Fruit fly (Drosophila melanogaster) whole organism, embryonic: ENCODE measurements around the gene Pde9.

Source experiments
- CG10267 ChIP-seq: fragments of 200-800 bp; sonication (Bioruptor generic); optimal IDR thresholded peaks from 2 replicates; lab custom pipeline; 2018; ENCODE audit warnings: missing biosample characterization, mild to moderate bottlenecking, missing genetic modification characterization, moderate library complexity
- CG10543 ChIP-seq: fragments of 200-800 bp; sonication (Bioruptor generic); optimal IDR thresholded peaks from 3 replicates; lab custom pipeline; 2017; ENCODE audit warnings: missing biosample characterization, mild to moderate bottlenecking, missing genetic modification characterization, moderate library complexity
- CG10959 ChIP-seq: fragments of 200-800 bp; sonication (Bioruptor generic); IDR thresholded peaks from 2 replicates; pipeline ENCODE4 v1.3.6; 2022; ENCODE audit warnings: missing biosample characterization, missing genetic modification characterization
- CG12659 ChIP-seq: fragments of 200-800 bp; sonication (Bioruptor generic); optimal IDR thresholded peaks from 3 replicates; lab custom pipeline; 2017; ENCODE audit warnings: mild to moderate bottlenecking, missing biosample characterization, missing genetic modification reagents, missing genetic modification characterization
- CG13287 ChIP-seq: fragments of 200-800 bp; sonication (Bioruptor generic); IDR thresholded peaks from 2 replicates; pipeline ENCODE4 v1.3.6; 2022; ENCODE audit warnings: missing biosample characterization, missing genetic modification characterization; ENCODE audit not compliant: partially characterized antibody
- CG14050 ChIP-seq: fragments of 200-800 bp; sonication (Bioruptor generic); IDR thresholded peaks from 3 replicates; pipeline ENCODE4 v1.3.6; 2022; ENCODE audit warnings: missing biosample characterization, missing genetic modification characterization
- CG14710 ChIP-seq: fragments of 200-800 bp; sonication (Bioruptor generic); optimal IDR thresholded peaks from 3 replicates; lab custom pipeline; 2019; ENCODE audit warnings: missing biosample characterization, mild to moderate bottlenecking, missing genetic modification characterization, moderate library complexity
- CG15269 ChIP-seq: fragments of 200-800 bp; sonication (Bioruptor generic); optimal IDR thresholded peaks from 2 replicates; lab custom pipeline; 2018; ENCODE audit warnings: missing biosample characterization, mild to moderate bottlenecking, missing genetic modification characterization, moderate library complexity
- CG17361 ChIP-seq: fragments of 200-800 bp; sonication (Bioruptor generic); IDR thresholded peaks from 3 replicates; pipeline ENCODE4 v1.3.6; 2022; ENCODE audit warnings: missing biosample characterization, missing genetic modification characterization
- CG17612 ChIP-seq: fragments of 200-800 bp; sonication (Bioruptor generic); IDR thresholded peaks from 2 replicates; pipeline ENCODE4 v1.3.6; 2022; ENCODE audit warnings: missing biosample characterization, missing genetic modification characterization
- CG2199 ChIP-seq: fragments of 200-800 bp; sonication (Bioruptor generic); IDR thresholded peaks from 3 replicates; pipeline ENCODE4 v1.3.6; 2022; ENCODE audit warnings: missing biosample characterization, missing genetic modification characterization
- CG33213 ChIP-seq: fragments of 200-800 bp; sonication (Bioruptor generic); optimal IDR thresholded peaks from 3 replicates; lab custom pipeline; 2016; ENCODE audit warnings: missing biosample characterization, missing genetic modification characterization
- CG33557 ChIP-seq: fragments of 200-800 bp; sonication (Bioruptor generic); optimal IDR thresholded peaks from 2 replicates; lab custom pipeline; 2019; ENCODE audit warnings: missing biosample characterization, mild to moderate bottlenecking, missing genetic modification characterization, moderate library complexity
- CG4730 ChIP-seq: fragments of 200-800 bp; sonication (Bioruptor generic); IDR thresholded peaks from 2 replicates; pipeline ENCODE4 v1.3.6; 2022; ENCODE audit warnings: missing biosample characterization, missing genetic modification characterization
- CG6791 ChIP-seq: fragments of 200-800 bp; sonication (Bioruptor generic); IDR thresholded peaks from 3 replicates; pipeline ENCODE4 v1.3.6; 2022; ENCODE audit warnings: missing biosample characterization, missing genetic modification characterization; ENCODE audit not compliant: partially characterized antibody
- CG7357 ChIP-seq: fragments of 200-800 bp; sonication (Bioruptor generic); IDR thresholded peaks from 3 replicates; pipeline ENCODE4 v1.3.6; 2022; ENCODE audit warnings: missing biosample characterization, missing genetic modification characterization
- CG7745 ChIP-seq: fragments of 200-800 bp; sonication (Bioruptor generic); optimal IDR thresholded peaks from 2 replicates; lab custom pipeline; 2018; ENCODE audit warnings: missing biosample characterization, mild to moderate bottlenecking, missing genetic modification characterization, moderate library complexity
- CG7963 ChIP-seq: fragments of 200-800 bp; sonication (Bioruptor generic); IDR thresholded peaks from 3 replicates; pipeline ENCODE4 v1.3.6; 2022; ENCODE audit warnings: missing biosample characterization, missing genetic modification characterization; ENCODE audit not compliant: partially characterized antibody
- D19B ChIP-seq: fragments of 200-800 bp; sonication (Bioruptor generic); optimal IDR thresholded peaks from 2 replicates; lab custom pipeline; 2017; ENCODE audit warnings: missing biosample characterization, mild to moderate bottlenecking, missing genetic modification characterization
- Dip3 ChIP-seq: fragments of 200-800 bp; sonication (Bioruptor generic); optimal IDR thresholded peaks from 3 replicates; lab custom pipeline; 2016; ENCODE audit warnings: missing biosample characterization, missing genetic modification characterization
- Doc3 ChIP-seq: fragments of 200-800 bp; sonication (Bioruptor generic); IDR thresholded peaks from 3 replicates; pipeline ENCODE4 v1.3.6; 2022; ENCODE audit warnings: missing biosample characterization, missing genetic modification characterization; ENCODE audit not compliant: partially characterized antibody
- Med ChIP-seq: fragments of 200-800 bp; sonication (Bioruptor generic); peaks from one replicate; lab custom pipeline; 2016; ENCODE audit warnings: missing biosample characterization, missing genetic modification characterization, mild to moderate bottlenecking, inconsistent platforms, moderate library complexity
- Meics ChIP-seq: fragments of 200-800 bp; sonication (Bioruptor generic); optimal IDR thresholded peaks from 2 replicates; lab custom pipeline; 2017; ENCODE audit warnings: missing biosample characterization, mild to moderate bottlenecking, missing genetic modification characterization
- Sry-δ ChIP-seq: fragments of 200-800 bp; sonication (Bioruptor generic); optimal IDR thresholded peaks from 2 replicates; lab custom pipeline; 2016; ENCODE audit warnings: missing biosample characterization, missing genetic modification characterization
- ac ChIP-seq: fragments of 200-800 bp; sonication (Bioruptor generic); optimal IDR thresholded peaks from 3 replicates; lab custom pipeline; 2017; ENCODE audit warnings: missing biosample characterization, mild to moderate bottlenecking, missing genetic modification characterization
- aop ChIP-seq: fragments of 200-800 bp; sonication (Bioruptor generic); IDR thresholded peaks from 2 replicates; pipeline ENCODE4 v1.3.6; 2022; ENCODE audit warnings: missing biosample characterization, missing genetic modification characterization
- bcd ChIP-seq: fragments of 200-800 bp; sonication (Bioruptor generic); optimal IDR thresholded peaks from 2 replicates; lab custom pipeline; 2017; ENCODE audit warnings: missing biosample characterization, mild to moderate bottlenecking, missing genetic modification characterization
- cato ChIP-seq: fragments of 200-800 bp; sonication (Bioruptor generic); optimal IDR thresholded peaks from 2 replicates; lab custom pipeline; 2016; ENCODE audit warnings: missing biosample characterization, missing genetic modification characterization, borderline replicate concordance
- corto ChIP-seq: fragments of 200-800 bp; sonication (Bioruptor generic); optimal IDR thresholded peaks from 2 replicates; lab custom pipeline; 2016; ENCODE audit warnings: missing biosample characterization, mild to moderate bottlenecking, missing genetic modification characterization, moderate library complexity
- crp ChIP-seq, 2 experiments: fragments of 200-800 bp; sonication (Bioruptor generic); optimal IDR thresholded peaks; 2 replicates in 1 of 2; 3 replicates in 1 of 2; lab custom pipeline; 2017; ENCODE audit warnings: missing biosample characterization in 2 of 2, missing genetic modification characterization in 2 of 2, mild to moderate bottlenecking in 1 of 2, moderate library complexity in 1 of 2
- cwo ChIP-seq: fragments of 200-800 bp; sonication (Bioruptor generic); optimal IDR thresholded peaks from 3 replicates; lab custom pipeline; 2017; ENCODE audit warnings: missing biosample characterization, missing genetic modification characterization, mild to moderate bottlenecking, moderate library complexity, missing genetic modification reagents
- dmrt11E ChIP-seq: fragments of 200-800 bp; sonication (Bioruptor generic); optimal IDR thresholded peaks from 3 replicates; lab custom pipeline; 2018; ENCODE audit warnings: missing biosample characterization, mild to moderate bottlenecking, missing genetic modification characterization, moderate library complexity
- emc ChIP-seq: fragments of 200-800 bp; sonication (Bioruptor generic); optimal IDR thresholded peaks from 2 replicates; lab custom pipeline; 2016; ENCODE audit warnings: missing biosample characterization, missing genetic modification characterization
- ems ChIP-seq: fragments of 200-800 bp; sonication (Bioruptor generic); optimal IDR thresholded peaks from 3 replicates; lab custom pipeline; 2016; ENCODE audit warnings: missing biosample characterization, missing genetic modification characterization
- en ChIP-seq: fragments of 200-800 bp; sonication (Bioruptor generic); optimal IDR thresholded peaks from 2 replicates; lab custom pipeline; 2016; ENCODE audit warnings: missing biosample characterization, missing genetic modification characterization
- eve ChIP-seq, 2 experiments: fragments of >200 bp; optimal IDR thresholded peaks; 2 replicates each; lab custom pipeline; 2017; ENCODE audit warnings: missing biosample characterization in 2 of 2, missing genetic modification characterization in 2 of 2
- gro ChIP-seq: fragments of 200-800 bp; sonication (Bioruptor generic); optimal IDR thresholded peaks from 2 replicates; lab custom pipeline; 2016; ENCODE audit warnings: missing biosample characterization, missing genetic modification characterization
- gsb-n ChIP-seq: fragments of 200-800 bp; sonication (Bioruptor generic); optimal IDR thresholded peaks from 3 replicates; lab custom pipeline; 2018; ENCODE audit warnings: missing biosample characterization, mild to moderate bottlenecking, missing genetic modification characterization
- hb ChIP-seq: fragments of 200-800 bp; sonication (Bioruptor generic); IDR thresholded peaks from 3 replicates; pipeline ENCODE4 v1.3.6; 2022; ENCODE audit warnings: missing biosample characterization, missing genetic modification characterization; ENCODE audit not compliant: partially characterized antibody
- insv ChIP-seq, 2 experiments: fragments of 200-800 bp; sonication (Bioruptor generic); optimal IDR thresholded peaks; 3 replicates each; lab custom pipeline; 2016 to 2018; ENCODE audit warnings: missing biosample characterization in 2 of 2, missing genetic modification characterization in 2 of 2
- odd ChIP-seq: fragments of 200-800 bp; sonication (Bioruptor generic); optimal IDR thresholded peaks from 2 replicates; lab custom pipeline; 2017; ENCODE audit warnings: missing biosample characterization, mild to moderate bottlenecking, missing genetic modification characterization
- peb ChIP-seq: fragments of 200-800 bp; sonication (Bioruptor generic); IDR thresholded peaks from 2 replicates; pipeline ENCODE4 v1.3.6; 2022; ENCODE audit warnings: missing biosample characterization, missing genetic modification characterization
- phol ChIP-seq: fragments of 200-800 bp; sonication (Bioruptor generic); optimal IDR thresholded peaks from 3 replicates; lab custom pipeline; 2018; ENCODE audit warnings: missing biosample characterization, mild to moderate bottlenecking, missing genetic modification characterization, moderate library complexity
- pita ChIP-seq: fragments of 200-800 bp; sonication (Bioruptor generic); optimal IDR thresholded peaks from 2 replicates; lab custom pipeline; 2017; ENCODE audit warnings: missing biosample characterization, mild to moderate bottlenecking, missing genetic modification characterization
- salm ChIP-seq: fragments of 200-800 bp; sonication (Bioruptor generic); optimal IDR thresholded peaks from 2 replicates; lab custom pipeline; 2018; ENCODE audit warnings: missing biosample characterization, mild to moderate bottlenecking, missing genetic modification characterization
- sens ChIP-seq: fragments of 200-800 bp; sonication (Bioruptor generic); peaks from one replicate; lab custom pipeline; 2016; ENCODE audit warnings: missing biosample characterization, missing genetic modification characterization
- shn ChIP-seq: fragments of 200-800 bp; sonication (Bioruptor generic); optimal IDR thresholded peaks from 3 replicates; lab custom pipeline; 2016; ENCODE audit warnings: missing biosample characterization, missing genetic modification characterization
- vfl ChIP-seq: fragments of 200-800 bp; sonication (Bioruptor generic); optimal IDR thresholded peaks from 2 replicates; lab custom pipeline; 2016; ENCODE audit warnings: missing biosample characterization, missing genetic modification characterization
- z ChIP-seq: fragments of 200-800 bp; sonication (Bioruptor generic); IDR thresholded peaks from 3 replicates; pipeline ENCODE4 v1.3.6; 2022; ENCODE audit warnings: missing biosample characterization, missing genetic modification characterization
- zen2 ChIP-seq: fragments of 200-800 bp; sonication (Bioruptor generic); IDR thresholded peaks from 3 replicates; pipeline ENCODE4 v1.3.6; 2022; ENCODE audit warnings: missing biosample characterization, missing genetic modification characterization; ENCODE audit not compliant: partially characterized antibody

Gene Pde9

DNA sequence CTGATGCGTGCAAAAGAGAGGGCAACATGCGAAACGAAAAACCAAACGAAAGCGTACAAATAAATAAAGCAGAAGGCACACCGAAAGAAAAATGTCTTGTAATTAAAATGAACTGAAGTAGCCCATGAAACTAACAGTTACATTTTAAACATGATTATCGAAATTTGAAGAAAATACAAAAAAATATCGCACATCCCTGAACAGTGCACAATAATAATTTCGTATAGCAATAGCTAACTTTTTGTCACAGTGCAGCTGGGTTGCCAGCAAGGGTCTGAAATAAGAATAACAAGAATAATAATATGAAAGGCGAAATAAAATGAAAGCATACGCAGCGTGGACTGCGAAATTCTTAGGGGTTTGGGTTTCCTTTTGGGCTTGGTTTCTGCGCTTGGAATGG is 144.9 kb downstream of the Pde9 start (continued):
- TF ChIP-seq crp (GFP tag; optimal IDR thresholded peaks at IDR 0.05; lab: Kevin White, UChicago) (peak; percentile 38 to 75), corto (peak; percentile 99), phol (tag; lab: Kevin White, UChicago) (peak; percentile 99), Doc3 (GFP tag; lab: Robert Waterston, UW) (no peak), emc (GFP tag; lab: Kevin White, UChicago) (peak; percentile 99), CG6791 (GFP tag; lab: Robert Waterston, UW) (no peak), insv (GFP tag; optimal IDR thresholded peaks at IDR 0.05; lab: Kevin White, UChicago) (peak; percentile 69 to 73), shn (peak; percentile 99), eve (GFP tag; optimal IDR thresholded peaks at IDR 0.05; lab: Kevin White, UChicago) (peak; percentile 82 to 99), ems (GFP tag; lab: Kevin White, UChicago) (peak; percentile 99), CG15269 (peak; percentile 99), CG17612 (GFP tag; lab: Robert Waterston, UW) (peak; percentile 98), dmrt11E (tag; lab: Kevin White, UChicago) (peak; percentile 99), CG33213 (peak; percentile 99), CG7357 (GFP tag; lab: Robert Waterston, UW) (peak; percentile 96), CG12659 (peak; percentile 99), hb (GFP tag; lab: Robert Waterston, UW) (no peak), CG10959 (peak; percentile 99), salm (peak; percentile 97), CG13287 (GFP tag; lab: Robert Waterston, UW) (no peak), cwo (GFP tag; lab: Kevin White, UChicago) (peak; percentile 95), odd (peak; percentile 96), CG4730 (GFP tag; lab: Robert Waterston, UW) (peak; percentile 98), Meics (peak; percentile 99), peb (peak; percentile 98), ac (GFP tag; lab: Kevin White, UChicago) (peak; percentile 96), gro (peak; percentile 100), pita (GFP tag; lab: Kevin White, UChicago) (no peak), Sry-δ (GFP tag; lab: Kevin White, UChicago) (peak; percentile 84), sens (GFP tag; lab: Kevin White, UChicago) (peak; percentile 100), CG17361 (GFP tag; lab: Robert Waterston, UW) (peak; percentile 99), CG7963 (GFP tag; lab: Robert Waterston, UW) (no peak), Dip3 (peak; percentile 100), bcd (GFP tag; lab: Kevin White, UChicago) (peak; percentile 99), CG10543 (peak; percentile 94), cato (GFP tag; lab: Kevin White, UChicago) (peak; percentile 99), gsb-n (peak; percentile 98), CG10267 (peak; percentile 97), D19B (GFP tag; lab: Kevin White, UChicago) (peak; percentile 96), Med (peak; percentile 100), CG14050 (GFP tag; lab: Robert Waterston, UW) (peak; percentile 98), CG7745 (peak; percentile 87), aop (GFP tag; lab: Robert Waterston, UW) (peak; percentile 93), en (GFP tag; lab: Kevin White, UChicago) (peak; percentile 91), CG2199 (peak; percentile 99), CG14710 (tag; lab: Kevin White, UChicago) (peak; percentile 98), vfl (GFP tag; lab: Kevin White, UChicago) (peak; percentile 99), zen2 (GFP tag; lab: Robert Waterston, UW) (no peak), CG33557 (GFP tag; lab: Kevin White, UChicago) (peak; percentile 95), z (peak; percentile 86)
